Fruit fly (Drosophila melanogaster) whole organism, embryonic: Measurements from ENCODE around the gene Neto.

Experiments
- B-H2 ChIP-seq: fragments of 200-800 bp; sonication (Bioruptor generic); optimal IDR thresholded peaks from 2 replicates; lab custom pipeline; 2018; ENCODE audit warnings: missing biosample characterization, mild to moderate bottlenecking, missing genetic modification characterization
- CG1024 ChIP-seq: fragments of 200-800 bp; sonication (Bioruptor generic); IDR thresholded peaks from 2 replicates; pipeline ENCODE4 v1.3.6; 2022; ENCODE audit warnings: missing biosample characterization, missing genetic modification characterization
- CG11560 ChIP-seq: fragments of 200-800 bp; sonication (Bioruptor generic); IDR thresholded peaks from 3 replicates; pipeline ENCODE4 v1.3.6; 2022; ENCODE audit warnings: missing biosample characterization, missing genetic modification characterization
- CG1233 ChIP-seq: fragments of 200-800 bp; sonication (Bioruptor generic); optimal IDR thresholded peaks from 4 replicates; lab custom pipeline; 2018; ENCODE audit warnings: missing biosample characterization, mild to moderate bottlenecking, missing genetic modification characterization
- CG14860 ChIP-seq: fragments of 200-800 bp; sonication (Bioruptor generic); IDR thresholded peaks from 3 replicates; pipeline ENCODE4 v1.3.6; 2022; ENCODE audit warnings: missing biosample characterization, missing genetic modification characterization; ENCODE audit not compliant: partially characterized antibody
- CG16779 ChIP-seq: fragments of 200-800 bp; sonication (Bioruptor generic); IDR thresholded peaks from 2 replicates; pipeline ENCODE4 v1.3.6; 2022; ENCODE audit warnings: missing biosample characterization, missing genetic modification characterization
- CG17328 ChIP-seq: fragments of 200-800 bp; sonication (Bioruptor generic); IDR thresholded peaks from 2 replicates; pipeline ENCODE4 v1.3.6; 2022; ENCODE audit warnings: missing biosample characterization, missing genetic modification characterization
- CG17568 ChIP-seq: fragments of 200-800 bp; sonication (Bioruptor generic); optimal IDR thresholded peaks from 2 replicates; lab custom pipeline; 2018; ENCODE audit warnings: missing biosample characterization, mild to moderate bottlenecking, missing genetic modification characterization, moderate library complexity
- CG18262 ChIP-seq: fragments of 200-800 bp; optimal IDR thresholded peaks from 3 replicates; lab custom pipeline; 2019; ENCODE audit warnings: missing biosample characterization, mild to moderate bottlenecking, missing genetic modification characterization, moderate library complexity
- CG32772 ChIP-seq: fragments of 200-800 bp; sonication (Bioruptor generic); IDR thresholded peaks from 2 replicates; pipeline ENCODE4 v1.3.6; 2022; ENCODE audit warnings: missing biosample characterization, missing genetic modification characterization
- CG3281 ChIP-seq: fragments of 200-800 bp; sonication (Bioruptor generic); optimal IDR thresholded peaks from 3 replicates; lab custom pipeline; 2017; ENCODE audit warnings: missing biosample characterization, mild to moderate bottlenecking, missing genetic modification characterization
- CG4854 ChIP-seq: fragments of 200-800 bp; sonication (Bioruptor generic); optimal IDR thresholded peaks from 2 replicates; lab custom pipeline; 2016; ENCODE audit warnings: missing biosample characterization, missing genetic modification characterization, inconsistent platforms
- CG7357 ChIP-seq: fragments of 200-800 bp; sonication (Bioruptor generic); IDR thresholded peaks from 3 replicates; pipeline ENCODE4 v1.3.6; 2022; ENCODE audit warnings: missing biosample characterization, missing genetic modification characterization
- CG7556 ChIP-seq: fragments of 200-800 bp; sonication (Bioruptor generic); optimal IDR thresholded peaks from 2 replicates; lab custom pipeline; 2017; ENCODE audit warnings: missing biosample characterization, mild to moderate bottlenecking, missing genetic modification characterization
- CG9797 ChIP-seq: fragments of 200-800 bp; sonication (Bioruptor generic); optimal IDR thresholded peaks from 3 replicates; lab custom pipeline; 2018; ENCODE audit warnings: missing biosample characterization, mild to moderate bottlenecking, missing genetic modification characterization
- CG9876 ChIP-seq: fragments of 200-800 bp; sonication (Bioruptor generic); optimal IDR thresholded peaks from 2 replicates; lab custom pipeline; 2016; ENCODE audit warnings: missing biosample characterization, missing genetic modification characterization
- CHES-1-like ChIP-seq: fragments of 200-800 bp; sonication (Bioruptor generic); optimal IDR thresholded peaks from 2 replicates; lab custom pipeline; 2016; ENCODE audit warnings: missing biosample characterization, missing genetic modification characterization
- Dek ChIP-seq: fragments of 200-800 bp; sonication (Bioruptor generic); optimal IDR thresholded peaks from 3 replicates; lab custom pipeline; 2019; ENCODE audit warnings: missing biosample characterization, mild to moderate bottlenecking, missing genetic modification characterization, moderate library complexity
- Dip3 ChIP-seq: fragments of 200-800 bp; sonication (Bioruptor generic); optimal IDR thresholded peaks from 3 replicates; lab custom pipeline; 2016; ENCODE audit warnings: missing biosample characterization, missing genetic modification characterization
- Ets65A ChIP-seq: fragments of 200-800 bp; sonication (Bioruptor generic); peaks from one replicate; lab custom pipeline; 2016; ENCODE audit warnings: missing biosample characterization, missing genetic modification characterization
- Fer3 ChIP-seq: fragments of 200-800 bp; sonication (Bioruptor generic); optimal IDR thresholded peaks from 2 replicates; lab custom pipeline; 2018; ENCODE audit warnings: missing biosample characterization, mild to moderate bottlenecking, missing genetic modification characterization, moderate library complexity
- Kr ChIP-seq: fragments of 200-800 bp; sonication (Bioruptor generic); optimal IDR thresholded peaks from 2 replicates; lab custom pipeline; 2017; ENCODE audit warnings: missing biosample characterization, mild to moderate bottlenecking, missing genetic modification characterization
- NC2α ChIP-seq: fragments of 200-800 bp; sonication (Bioruptor generic); optimal IDR thresholded peaks from 2 replicates; lab custom pipeline; 2016; ENCODE audit warnings: missing biosample characterization, missing genetic modification characterization
- NK7.1 ChIP-seq: fragments of 200-800 bp; sonication (Bioruptor generic); optimal IDR thresholded peaks from 3 replicates; lab custom pipeline; 2016; ENCODE audit warnings: missing biosample characterization, missing genetic modification characterization
- Nf-YA ChIP-seq: fragments of 200-800 bp; sonication (Bioruptor generic); IDR thresholded peaks from 2 replicates; pipeline ENCODE4 v1.3.6; 2022; ENCODE audit warnings: missing biosample characterization, missing genetic modification characterization
- Nf-YC ChIP-seq: fragments of 200-800 bp; optimal IDR thresholded peaks from 3 replicates; lab custom pipeline; 2019; ENCODE audit warnings: missing biosample characterization, mild to moderate bottlenecking, missing genetic modification characterization, moderate library complexity
- Oli ChIP-seq: fragments of 200-800 bp; sonication (Bioruptor generic); optimal IDR thresholded peaks from 2 replicates; lab custom pipeline; 2018; ENCODE audit warnings: missing biosample characterization, mild to moderate bottlenecking, missing genetic modification characterization, moderate library complexity
- Sox102F ChIP-seq: fragments of 200-800 bp; sonication (Bioruptor generic); optimal IDR thresholded peaks from 2 replicates; lab custom pipeline; 2018; ENCODE audit warnings: missing biosample characterization, mild to moderate bottlenecking, missing genetic modification characterization, moderate library complexity
- Ssrp ChIP-seq: fragments of 200-800 bp; sonication (Bioruptor generic); optimal IDR thresholded peaks from 2 replicates; lab custom pipeline; 2018; ENCODE audit warnings: missing biosample characterization, mild to moderate bottlenecking, missing genetic modification characterization, moderate library complexity
- Taf1 ChIP-seq: fragments of 200-800 bp; sonication (Bioruptor generic); IDR thresholded peaks from 2 replicates; pipeline ENCODE4 v1.3.6; 2022; ENCODE audit warnings: missing biosample characterization, missing genetic modification characterization
- Tbp ChIP-seq: fragments of >200 bp; optimal IDR thresholded peaks from 2 replicates; lab custom pipeline; 2018; ENCODE audit warnings: missing biosample characterization, missing genetic modification characterization
- abd-A ChIP-seq: fragments of 200-800 bp; sonication (Bioruptor generic); optimal IDR thresholded peaks from 3 replicates; lab custom pipeline; 2019; ENCODE audit warnings: missing biosample characterization, mild to moderate bottlenecking, missing genetic modification characterization, moderate library complexity
- ase ChIP-seq: fragments of 200-800 bp; sonication (Bioruptor generic); IDR thresholded peaks from 3 replicates; pipeline ENCODE4 v1.3.6; 2022; ENCODE audit warnings: missing biosample characterization, missing genetic modification characterization
- br ChIP-seq: fragments of >200 bp; optimal IDR thresholded peaks from 2 replicates; lab custom pipeline; 2017
- dm ChIP-seq: fragments of 200-800 bp; sonication (Bioruptor generic); optimal IDR thresholded peaks from 3 replicates; lab custom pipeline; 2016; ENCODE audit warnings: missing biosample characterization, missing genetic modification characterization
- dmrt99B ChIP-seq: fragments of 200-800 bp; sonication (Bioruptor generic); optimal IDR thresholded peaks from 2 replicates; lab custom pipeline; 2018; ENCODE audit warnings: missing biosample characterization, mild to moderate bottlenecking, missing genetic modification characterization, moderate library complexity
- en ChIP-seq: fragments of 200-800 bp; sonication (Bioruptor generic); optimal IDR thresholded peaks from 2 replicates; lab custom pipeline; 2016; ENCODE audit warnings: missing biosample characterization, missing genetic modification characterization
- gcm ChIP-seq: fragments of 200-800 bp; sonication (Bioruptor generic); optimal IDR thresholded peaks from 2 replicates; lab custom pipeline; 2019; ENCODE audit warnings: missing biosample characterization, mild to moderate bottlenecking, missing genetic modification characterization, moderate library complexity
- gsb-n ChIP-seq: fragments of 200-800 bp; sonication (Bioruptor generic); optimal IDR thresholded peaks from 3 replicates; lab custom pipeline; 2018; ENCODE audit warnings: missing biosample characterization, mild to moderate bottlenecking, missing genetic modification characterization
- gt ChIP-seq: fragments of 200-800 bp; sonication (Bioruptor generic); IDR thresholded peaks from 2 replicates; pipeline ENCODE4 v1.3.6; 2022; ENCODE audit warnings: missing biosample characterization, missing genetic modification characterization
- jing ChIP-seq: fragments of 200-800 bp; sonication (Bioruptor generic); optimal IDR thresholded peaks from 2 replicates; lab custom pipeline; 2018; ENCODE audit warnings: missing biosample characterization, mild to moderate bottlenecking, missing genetic modification characterization
- knrl ChIP-seq: fragments of 200-800 bp; sonication (Bioruptor generic); IDR thresholded peaks from 3 replicates; pipeline ENCODE4 v1.3.6; 2022; ENCODE audit warnings: missing biosample characterization, missing genetic modification characterization; ENCODE audit not compliant: partially characterized antibody
- lbe ChIP-seq: fragments of 200-800 bp; sonication (Bioruptor generic); optimal IDR thresholded peaks from 2 replicates; lab custom pipeline; 2016; ENCODE audit warnings: missing biosample characterization, mild to moderate bottlenecking, missing genetic modification characterization
- onecut ChIP-seq: fragments of 200-800 bp; sonication (Bioruptor generic); IDR thresholded peaks from 2 replicates; pipeline ENCODE4 v1.3.6; 2022; ENCODE audit warnings: missing biosample characterization, missing genetic modification characterization
- pum ChIP-seq: fragments of 200-800 bp; sonication (Bioruptor generic); optimal IDR thresholded peaks from 2 replicates; lab custom pipeline; 2016; ENCODE audit warnings: missing biosample characterization, missing genetic modification characterization
- ranshi ChIP-seq: fragments of 200-800 bp; sonication (Bioruptor generic); IDR thresholded peaks from 2 replicates; pipeline ENCODE4 v1.3.6; 2022; ENCODE audit warnings: missing biosample characterization, missing genetic modification characterization
- ro ChIP-seq: fragments of 200-800 bp; sonication (Bioruptor generic); IDR thresholded peaks from 2 replicates; pipeline ENCODE4 v1.3.6; 2022; ENCODE audit warnings: missing biosample characterization, missing genetic modification characterization
- scrt ChIP-seq: fragments of 200-800 bp; sonication (Bioruptor generic); optimal IDR thresholded peaks from 2 replicates; lab custom pipeline; 2018; ENCODE audit warnings: missing biosample characterization, mild to moderate bottlenecking, missing genetic modification characterization, moderate library complexity
- sna ChIP-seq: fragments of 200-800 bp; sonication (Bioruptor generic); IDR thresholded peaks from 2 replicates; pipeline ENCODE4 v1.3.6; 2022; ENCODE audit warnings: missing biosample characterization, missing genetic modification characterization; ENCODE audit not compliant: partially characterized antibody
- sob ChIP-seq: fragments of 200-800 bp; sonication (Bioruptor generic); IDR thresholded peaks from 2 replicates; pipeline ENCODE4 v1.3.6; 2022; ENCODE audit warnings: missing biosample characterization, missing genetic modification characterization
- sqz ChIP-seq: fragments of 200-800 bp; sonication (Bioruptor generic); optimal IDR thresholded peaks from 3 replicates; lab custom pipeline; 2018; ENCODE audit warnings: missing biosample characterization, mild to moderate bottlenecking, missing genetic modification characterization
- wor ChIP-seq: fragments of 200-800 bp; sonication (Bioruptor generic); IDR thresholded peaks from 2 replicates; pipeline ENCODE4 v1.3.6; 2022; ENCODE audit warnings: missing biosample characterization, missing genetic modification characterization
- z ChIP-seq: fragments of 200-800 bp; sonication (Bioruptor generic); IDR thresholded peaks from 3 replicates; pipeline ENCODE4 v1.3.6; 2022; ENCODE audit warnings: missing biosample characterization, missing genetic modification characterization

Neto gene

dm6 chrX:13434065-13434464, 11.6 kb upstream of the Neto start (continued):
- no peak for TF ChIP-seq gcm (GFP tag; lab: Kevin White, UChicago)
- TF ChIP-seq CG1024 (GFP tag; lab: Robert Waterston, UW): no peak
- no peak for TF ChIP-seq sna
- TF ChIP-seq wor (GFP tag; lab: Robert Waterston, UW): 0 out of 2 replicates have a peak, but pooled peaks have one; percentile 17
- TF ChIP-seq CG16779 (GFP tag; lab: Robert Waterston, UW): no peak
- TF ChIP-seq NK7.1 (GFP tag; lab: Kevin White, UChicago): no peak
- peak; percentile 9 for TF ChIP-seq Dek (tag; lab: Kevin White, UChicago)
- no peak for TF ChIP-seq CG32772 (GFP tag; lab: Robert Waterston, UW)
- no peak for TF ChIP-seq B-H2 (GFP tag; lab: Kevin White, UChicago)
- TF ChIP-seq sqz (GFP tag; lab: Kevin White, UChicago): no peak
- no peak for TF ChIP-seq onecut (GFP tag; lab: Robert Waterston, UW)
- TF ChIP-seq z (GFP tag; lab: Robert Waterston, UW): no peak
- no peak for TF ChIP-seq ro (GFP tag; lab: Robert Waterston, UW)
- no peak for TF ChIP-seq Nf-YC (tag; lab: Kevin White, UChicago)
- TF ChIP-seq Kr (GFP tag; lab: Kevin White, UChicago): no peak
- TF ChIP-seq CG18262 (tag; lab: Kevin White, UChicago): no peak
- TF ChIP-seq gsb-n (tag; lab: Kevin White, UChicago): no peak
- TF ChIP-seq lbe (GFP tag; lab: Kevin White, UChicago): no peak
- TF ChIP-seq Taf1: no peak
- TF ChIP-seq CHES-1-like (GFP tag; lab: Kevin White, UChicago): no peak
- no peak for TF ChIP-seq Ets65A (GFP tag; lab: Kevin White, UChicago)
- peak; percentile 21 for TF ChIP-seq CG7556 (GFP tag; lab: Kevin White, UChicago)
- TF ChIP-seq Sox102F (GFP tag; lab: Kevin White, UChicago): peak; percentile 26
- no peak for TF ChIP-seq Tbp
- no peak for TF ChIP-seq knrl (GFP tag; lab: Robert Waterston, UW)
- TF ChIP-seq Dip3 (GFP tag; lab: Kevin White, UChicago): no peak
- peak; percentile 19 for TF ChIP-seq Fer3 (tag; lab: Kevin White, UChicago)
- TF ChIP-seq NC2α (GFP tag; lab: Kevin White, UChicago): no peak
- TF ChIP-seq dmrt99B (tag; lab: Kevin White, UChicago): peak; percentile 43
- TF ChIP-seq CG3281 (GFP tag; lab: Kevin White, UChicago): no peak
- TF ChIP-seq CG4854 (GFP tag; lab: Kevin White, UChicago): no peak
- TF ChIP-seq ase: no peak
- TF ChIP-seq CG17328: no peak
- no peak for TF ChIP-seq jing (GFP tag; lab: Kevin White, UChicago)
- TF ChIP-seq CG9797 (GFP tag; lab: Kevin White, UChicago): no peak
- TF ChIP-seq pum: no peak
- no peak for TF ChIP-seq abd-A (tag; lab: Kevin White, UChicago)
- no peak for TF ChIP-seq en (GFP tag; lab: Kevin White, UChicago)
- TF ChIP-seq CG9876: no peak
- TF ChIP-seq dm (GFP tag; lab: Kevin White, UChicago): no peak
- no peak for TF ChIP-seq br (lab: Kevin White, UChicago)
- no peak for TF ChIP-seq scrt
- TF ChIP-seq Ssrp: no peak
- TF ChIP-seq CG17568: no peak
- TF ChIP-seq CG1233: no peak
- TF ChIP-seq CG11560 (tag; lab: Robert Waterston, UW): 0 out of 3 replicates have a peak, but pooled peaks have one; percentile 25
- TF ChIP-seq sob: no peak
- TF ChIP-seq CG14860 (GFP tag; lab: Robert Waterston, UW): no peak
- no peak for TF ChIP-seq gt (GFP tag; lab: Robert Waterston, UW)
- no peak for TF ChIP-seq CG7357 (GFP tag; lab: Robert Waterston, UW)
- no peak for TF ChIP-seq Nf-YA
- no peak for TF ChIP-seq ranshi
- TF ChIP-seq Oli (tag; lab: Kevin White, UChicago): no peak
